Worm (Caenorhabditis elegans) whole organism, early embryonic: ENCODE data around the gene vps-24.

ENCODE experiments used
- B0310.2 ChIP-seq: sonication (generic microtip); optimal IDR thresholded peaks from 2 replicates; lab custom pipeline; 2016; ENCODE audit warnings: mild to moderate bottlenecking, missing genetic modification characterization, missing compliant biosample characterization
- F13C5.2 ChIP-seq: sonication (generic microtip); optimal IDR thresholded peaks from 2 replicates; lab custom pipeline; 2017; ENCODE audit warnings: mild to moderate bottlenecking, missing genetic modification characterization, inconsistent platforms, missing compliant biosample characterization
- aly-1 ChIP-seq: sonication (generic microtip); optimal IDR thresholded peaks from 2 replicates; lab custom pipeline; 2016; ENCODE audit warnings: missing genetic modification characterization, missing compliant biosample characterization
- ama-1 ChIP-seq: fragments of 150-350 bp; optimal IDR thresholded peaks from 2 replicates; lab custom pipeline; 2014
- ceh-13 ChIP-seq: fragments of 200-800 bp; sonication (Bioruptor generic); optimal IDR thresholded peaks from 2 replicates; lab custom pipeline; 2018; ENCODE audit warnings: mild to moderate bottlenecking, missing genetic modification characterization, missing compliant biosample characterization
- ceh-36 ChIP-seq: sonication (generic microtip); optimal IDR thresholded peaks from 2 replicates; lab custom pipeline; 2016; ENCODE audit warnings: missing genetic modification characterization, inconsistent platforms, missing compliant biosample characterization
- ets-7 ChIP-seq: sonication (generic microtip); optimal IDR thresholded peaks from 2 replicates; lab custom pipeline; 2016; ENCODE audit warnings: missing genotype, missing genetic modification characterization, missing compliant biosample characterization
- flt-1 ChIP-seq: fragments of 200-800 bp; sonication (Bioruptor generic); IDR thresholded peaks from 2 replicates; pipeline ENCODE4 v1.3.6; 2022; ENCODE audit warnings: missing genetic modification characterization, missing compliant biosample characterization
- hmbx-1 ChIP-seq: sonication (generic microtip); optimal IDR thresholded peaks from 2 replicates; lab custom pipeline; 2016; ENCODE audit warnings: mild to moderate bottlenecking, missing genetic modification characterization, missing compliant biosample characterization
- hmg-4 ChIP-seq: fragments of 200-800 bp; sonication (Bioruptor generic); optimal IDR thresholded peaks from 2 replicates; lab custom pipeline; 2018; ENCODE audit warnings: mild to moderate bottlenecking, missing genetic modification characterization, missing compliant biosample characterization
- hnd-1 ChIP-seq: sonication (generic microtip); optimal IDR thresholded peaks from 2 replicates; lab custom pipeline; 2016; ENCODE audit warnings: missing genetic modification characterization, missing compliant biosample characterization
- pes-1 ChIP-seq: fragments of 200-800 bp; sonication (Bioruptor generic); IDR thresholded peaks from 2 replicates; pipeline ENCODE4 v1.3.6; 2022; ENCODE audit warnings: missing genetic modification reagents, missing genetic modification characterization, missing compliant biosample characterization
- scrt-1 ChIP-seq: fragments of 200-800 bp; sonication (Bioruptor generic); IDR thresholded peaks from 2 replicates; pipeline ENCODE4 v1.3.6; 2022; ENCODE audit warnings: missing genetic modification characterization, missing compliant biosample characterization
- sea-1 ChIP-seq: fragments of 200-800 bp; sonication (Bioruptor generic); conservative IDR thresholded peaks from 2 replicates; pipeline ENCODE4 v1.3.6; 2022; ENCODE audit warnings: missing genetic modification characterization, missing compliant biosample characterization
- tbx-11 ChIP-seq: fragments of 200-800 bp; sonication (Bioruptor generic); IDR thresholded peaks from 2 replicates; pipeline ENCODE4 v1.3.6; 2022; ENCODE audit warnings: missing genetic modification characterization, missing compliant biosample characterization
- tbx-37 ChIP-seq: fragments of 200-800 bp; sonication (Bioruptor generic); conservative IDR thresholded peaks from 2 replicates; pipeline ENCODE4 v1.3.6; 2022; ENCODE audit warnings: missing genetic modification reagents, missing genetic modification characterization, missing compliant biosample characterization
- tra-4 ChIP-seq: sonication (generic microtip); optimal IDR thresholded peaks from 2 replicates; lab custom pipeline; 2017; ENCODE audit warnings: missing genetic modification characterization, missing compliant biosample characterization

The vps-24 gene

DNA sequence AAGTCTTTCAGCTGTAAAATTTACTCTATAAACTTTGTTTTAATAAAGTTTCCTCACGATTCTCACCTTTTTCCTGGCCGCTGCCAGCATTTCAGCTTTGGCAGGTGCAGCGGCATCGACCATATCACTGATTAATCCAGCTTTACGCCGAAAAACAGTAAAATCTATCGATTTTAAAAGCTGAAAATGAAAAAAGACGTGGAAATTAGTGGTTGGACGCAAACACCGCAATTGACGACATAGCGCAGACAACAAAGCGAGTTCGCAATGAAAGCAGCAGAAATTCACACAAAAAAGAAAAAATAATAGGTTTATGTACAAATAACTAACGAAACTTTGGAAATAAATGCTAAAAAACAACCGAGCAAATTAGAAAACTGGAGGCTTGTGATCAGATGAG lies 46.1 kb downstream of the vps-24 start, which contains the start of gene golg-2:
TSS of gene golg-2 (minus strand) at position 180 of the 400 bp plus-strand sequence.
- TF ChIP-seq ama-1 (lab: Kevin White, UChicago) (no peak), hmg-4 (GFP tag; lab: Kevin White, UChicago) (no peak), sea-1 (GFP tag; lab: Robert Waterston, UW) (no peak), tbx-37 (GFP tag; lab: Robert Waterston, UW) (no peak), aly-1 (tag; lab: Kevin White, UChicago) (no peak), tbx-11 (GFP tag; lab: Robert Waterston, UW) (no peak), ceh-36 (no peak), hmbx-1 (no peak), ceh-13 (GFP tag; lab: Kevin White, UChicago) (no peak), scrt-1 (GFP tag; lab: Robert Waterston, UW) (no peak), pes-1 (GFP tag; lab: Robert Waterston, UW) (no peak), tra-4 (tag; lab: Kevin White, UChicago) (no peak), ets-7 (tag; lab: Kevin White, UChicago) (no peak), hnd-1 (tag; lab: Kevin White, UChicago) (no peak), F13C5.2 (tag; lab: Kevin White, UChicago) (no peak), flt-1 (no peak), B0310.2 (tag; lab: Kevin White, UChicago) (no peak)

DNA sequence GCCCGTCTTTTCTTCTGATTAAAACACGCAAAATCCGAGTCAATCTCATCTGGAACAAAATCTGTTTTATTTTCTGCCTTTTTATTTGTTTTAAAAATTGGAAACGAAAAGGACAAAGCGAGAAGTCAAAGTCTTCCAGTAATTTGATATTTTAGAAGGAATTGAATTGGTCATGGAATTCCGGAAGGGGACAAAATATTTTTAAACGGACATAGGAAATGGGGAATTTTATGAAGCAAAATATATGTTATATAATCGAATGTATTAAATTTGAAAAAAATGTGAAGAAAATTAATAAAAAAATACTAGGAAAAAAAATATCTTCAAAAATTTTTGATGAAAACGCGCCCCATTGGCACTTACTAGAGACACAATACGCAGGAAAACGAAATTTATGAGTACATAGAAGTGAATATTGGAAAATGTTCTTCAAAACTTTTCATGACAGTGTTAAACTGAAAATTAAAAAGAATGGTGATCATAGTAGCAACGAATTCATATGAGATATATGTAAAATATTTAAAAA lies 46.9 kb downstream of the vps-24 start, which contains the start of gene F33G12.7:
TSS of gene F33G12.7 (minus strand) at position 51 of the 526 bp plus-strand sequence.
- TF ChIP-seq tbx-11 (GFP tag; lab: Robert Waterston, UW) = no peak

DNA sequence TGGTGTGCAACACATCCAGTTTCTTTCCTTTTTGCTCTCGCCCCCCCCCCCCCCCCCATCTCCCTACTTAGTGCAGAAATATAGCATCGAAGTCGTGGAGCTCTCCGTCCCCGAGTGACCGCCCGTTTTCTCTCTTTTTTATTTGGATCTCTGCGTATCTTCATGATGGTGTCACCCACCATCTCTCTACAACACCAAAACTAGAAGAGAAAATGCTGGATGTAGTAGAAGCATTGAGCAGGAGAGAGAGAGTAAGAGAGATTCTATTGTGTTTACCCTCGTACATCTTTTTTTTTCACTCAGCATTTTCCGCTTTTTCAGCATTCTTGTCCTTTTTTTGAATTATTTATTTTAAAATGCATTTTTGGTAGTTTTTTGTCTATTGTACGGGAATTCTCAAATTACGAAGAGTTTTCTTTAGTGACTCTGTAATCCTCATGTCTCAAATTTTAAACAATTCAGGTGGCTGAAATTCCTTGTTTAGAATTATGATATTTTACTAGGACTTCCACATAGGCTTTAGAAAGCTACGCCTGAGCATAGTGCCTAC lies 48.7 kb downstream of the vps-24 start:
- TF ChIP-seq F13C5.2 (tag; lab: Kevin White, UChicago) = no peak
- TF ChIP-seq scrt-1 (GFP tag; lab: Robert Waterston, UW) = no peak
- TF ChIP-seq ceh-13 (GFP tag; lab: Kevin White, UChicago) = no peak
- no peak for TF ChIP-seq ets-7 (tag; lab: Kevin White, UChicago)
- TF ChIP-seq pes-1 (GFP tag; lab: Robert Waterston, UW) = no peak
- TF ChIP-seq aly-1 (tag; lab: Kevin White, UChicago) = no peak
- no peak for TF ChIP-seq tbx-11 (GFP tag; lab: Robert Waterston, UW)
- TF ChIP-seq ceh-36 = no peak
- no peak for TF ChIP-seq tra-4 (tag; lab: Kevin White, UChicago)
- TF ChIP-seq sea-1 (GFP tag; lab: Robert Waterston, UW) = no peak
- no peak for TF ChIP-seq B0310.2 (tag; lab: Kevin White, UChicago)
- TF ChIP-seq hmg-4 (GFP tag; lab: Kevin White, UChicago) = no peak
- TF ChIP-seq flt-1 = no peak
- TF ChIP-seq hnd-1 (tag; lab: Kevin White, UChicago) = no peak
- TF ChIP-seq tbx-37 (GFP tag; lab: Robert Waterston, UW) = no peak
- no peak for TF ChIP-seq hmbx-1
- TF ChIP-seq ama-1 (lab: Kevin White, UChicago) = no peak
